Worm (Caenorhabditis elegans): ENCODE data around the gene F11D11.21.

DNA sequence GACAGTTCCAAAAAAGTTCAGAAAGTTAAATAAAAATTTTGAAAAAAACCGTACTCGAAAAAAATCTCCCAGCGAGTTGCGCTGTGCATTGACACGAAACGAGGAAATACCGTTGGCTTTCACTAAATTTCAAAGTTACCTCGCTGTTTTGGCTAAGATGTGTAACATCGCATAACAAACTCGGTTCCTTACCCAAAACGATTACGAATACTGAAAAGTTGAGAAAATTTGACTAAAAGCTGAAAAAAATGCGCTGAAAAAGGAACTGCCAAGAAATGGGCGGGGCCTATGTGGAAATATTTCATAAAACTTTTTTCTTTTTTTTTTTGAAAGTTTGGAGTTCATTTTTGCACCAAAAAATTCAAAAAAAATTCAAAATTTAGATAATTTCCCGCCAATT is 30.9 kb downstream of the F11D11.21 start:
- no peak for TF ChIP-seq sea-1 (GFP tag; conservative IDR thresholded peaks at IDR 0.05)
- TF ChIP-seq flt-1 (GFP tag; IDR thresholded peaks at IDR 0.05): no peak
- no peak for TF ChIP-seq F13C5.2 (tag; optimal IDR thresholded peaks at IDR 0.05)
- TF ChIP-seq ama-1 (optimal IDR thresholded peaks at IDR 0.05): no peak
- no peak for TF ChIP-seq pes-1 (GFP tag; IDR thresholded peaks at IDR 0.05)
- TF ChIP-seq hnd-1 (tag; optimal IDR thresholded peaks at IDR 0.05): no peak
- TF ChIP-seq aly-1 (tag; optimal IDR thresholded peaks at IDR 0.05): no peak
- TF ChIP-seq B0310.2 (tag; optimal IDR thresholded peaks at IDR 0.05): no peak
- TF ChIP-seq tbx-37 (GFP tag; conservative IDR thresholded peaks at IDR 0.05): no peak
- TF ChIP-seq hmg-4 (GFP tag; optimal IDR thresholded peaks at IDR 0.05): no peak
- TF ChIP-seq ceh-36 (tag; optimal IDR thresholded peaks at IDR 0.05): no peak
- TF ChIP-seq ets-7 (tag; optimal IDR thresholded peaks at IDR 0.05): no peak
